Worm (Caenorhabditis elegans) whole organism, L4/young adult: Measurements from ENCODE around the gene cyp-34A1.
"Not testable (repeated sequence)": the region's sequence is repeated elsewhere in the genome, so short reads cannot be mapped to it uniquely, and the experiment has no call there.

Source experiments
- W03F9.2 ChIP-seq: fragments of 150-350 bp; optimal IDR thresholded peaks from 2 replicates; lab custom pipeline; 2014; ENCODE audit warnings: missing biosample characterization, missing genetic modification characterization
- dao-5 ChIP-seq: sonication (generic microtip); optimal IDR thresholded peaks from 2 replicates; lab custom pipeline; 2016; ENCODE audit warnings: missing genotype, missing genetic modification characterization, moderate library complexity, missing compliant biosample characterization
- him-1 ChIP-seq: sonication (generic microtip); optimal IDR thresholded peaks from 2 replicates; lab custom pipeline; 2016; ENCODE audit warnings: missing genotype, missing genetic modification reagents, missing genetic modification characterization, missing compliant biosample characterization

The cyp-34A1 gene

DNA sequence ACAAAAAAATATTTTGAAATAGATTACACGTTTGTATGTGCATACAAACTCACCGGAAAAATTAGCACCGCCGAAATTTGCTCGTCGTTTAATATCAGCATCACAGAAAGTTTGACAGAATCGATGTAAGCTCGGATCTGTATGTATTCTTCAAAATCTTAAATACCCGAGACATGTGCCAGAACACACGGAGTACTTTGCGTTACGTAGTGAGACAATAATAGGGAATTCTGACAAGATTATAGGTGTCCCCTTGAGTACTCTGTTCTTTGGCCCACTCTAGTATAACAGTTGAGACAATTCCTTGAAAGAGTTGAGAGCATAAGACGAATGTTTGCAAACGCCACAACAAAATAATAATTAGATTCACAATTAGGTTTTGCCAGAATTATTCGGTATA, 15.9 kb upstream of the cyp-34A1 start, which contains the start of gene srx-48:
srx-48 (minus strand) TSS at position 101 of the 400 bp plus-strand sequence.
- TF ChIP-seq W03F9.2 (tag; lab: Kevin White, UChicago) (no peak), dao-5 (tag; lab: Kevin White, UChicago) (no peak), him-1 (no peak)

DNA sequence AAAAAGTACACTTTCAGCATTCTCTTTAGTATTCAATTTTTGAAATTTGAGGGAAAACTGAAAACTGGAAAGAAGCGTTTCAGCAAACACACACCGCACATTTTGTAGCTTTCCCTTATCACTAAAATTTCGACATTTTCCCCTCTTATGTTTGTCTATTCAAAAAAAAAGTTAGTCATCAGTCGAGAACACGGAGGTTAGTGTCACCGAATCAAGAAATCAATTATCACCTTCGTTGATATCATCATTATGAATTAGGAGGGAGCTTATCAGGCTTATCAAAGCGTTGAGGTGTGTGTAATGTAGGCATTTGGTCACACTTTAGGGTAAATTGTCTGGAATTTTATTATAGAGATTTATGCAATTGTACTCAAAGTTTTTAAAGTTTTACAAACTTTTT, 10.8 kb upstream of the cyp-34A1 start, which contains the start of gene cpr-3:
cpr-3 (minus strand) TSS at position 104 of the 400 bp plus-strand sequence.
- no peak for TF ChIP-seq him-1
- no peak for TF ChIP-seq W03F9.2 (tag; lab: Kevin White, UChicago)
- no peak for TF ChIP-seq dao-5 (tag; lab: Kevin White, UChicago)

DNA sequence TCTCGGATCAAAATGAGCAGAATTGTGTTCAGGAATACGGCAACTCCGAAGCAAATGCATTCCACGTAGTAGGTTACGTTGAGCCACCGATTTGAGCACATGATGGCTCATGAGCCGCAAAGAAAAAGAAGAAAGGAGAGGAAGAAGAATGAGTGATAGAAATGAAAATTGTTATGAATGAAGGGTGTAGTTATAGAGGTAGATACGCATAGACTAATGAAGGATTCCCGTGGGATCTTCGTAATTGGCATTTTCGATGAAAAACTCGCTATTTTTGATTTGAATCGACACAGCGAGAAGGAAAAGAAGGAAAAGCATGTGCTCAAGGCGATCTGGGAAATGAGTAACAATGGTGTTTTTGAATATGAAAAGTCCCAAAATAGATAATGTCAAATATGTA, 6.1 kb upstream of the cyp-34A1 start, which contains the start of gene str-96:
str-96 (minus strand) TSS at position 101 of the 400 bp plus-strand sequence.
- no peak for TF ChIP-seq dao-5 (tag; lab: Kevin White, UChicago)
- TF ChIP-seq W03F9.2 (tag; lab: Kevin White, UChicago): no peak
- no peak for TF ChIP-seq him-1

DNA sequence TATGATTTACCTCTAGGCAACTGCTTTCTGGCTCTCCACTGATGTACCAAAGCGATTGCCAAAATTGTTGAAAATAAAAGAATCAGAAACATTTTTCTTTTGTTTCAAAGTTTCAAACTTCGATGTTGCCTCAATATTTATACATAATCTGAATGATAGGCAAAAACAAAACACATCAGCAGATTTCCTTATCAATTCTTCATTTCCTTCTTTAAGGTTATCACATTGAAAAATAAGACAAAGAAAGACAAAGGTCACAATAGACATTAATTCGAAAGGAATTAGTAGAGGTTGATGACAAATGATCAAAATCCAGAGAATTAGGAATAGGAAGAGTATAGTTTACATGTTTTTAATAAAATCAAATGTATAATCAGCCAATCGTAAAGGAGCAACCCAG, 3.2 kb upstream of the cyp-34A1 start, which contains the start of gene cyp-34A2:
cyp-34A2 (minus strand) TSS at position 101 of the 400 bp plus-strand sequence.
- TF ChIP-seq dao-5 (tag; lab: Kevin White, UChicago) (no peak), him-1 (no peak), W03F9.2 (tag; lab: Kevin White, UChicago) (no peak)

DNA sequence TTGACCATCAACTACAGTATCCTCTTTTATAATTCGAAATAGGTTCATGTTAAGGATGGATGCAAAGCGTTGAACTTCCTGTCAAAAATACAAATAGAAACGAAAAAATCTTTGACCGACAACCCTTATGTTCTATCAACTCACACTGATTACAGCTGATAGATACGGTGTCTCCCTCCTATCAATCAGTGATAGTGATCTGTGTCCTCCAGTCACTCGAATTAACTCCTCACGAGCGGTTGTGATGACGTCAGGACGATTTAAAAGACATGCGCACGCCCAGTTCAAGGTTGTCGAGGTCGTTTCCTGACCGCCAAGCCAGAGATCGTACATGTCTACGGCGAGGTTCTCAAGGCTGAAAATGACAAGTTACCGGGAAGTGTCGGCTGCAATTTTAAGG, 1.8 kb downstream of the cyp-34A1 start:
- no peak for TF ChIP-seq W03F9.2 (tag; lab: Kevin White, UChicago)
- TF ChIP-seq him-1: no peak
- TF ChIP-seq dao-5 (tag; lab: Kevin White, UChicago): no peak

DNA sequence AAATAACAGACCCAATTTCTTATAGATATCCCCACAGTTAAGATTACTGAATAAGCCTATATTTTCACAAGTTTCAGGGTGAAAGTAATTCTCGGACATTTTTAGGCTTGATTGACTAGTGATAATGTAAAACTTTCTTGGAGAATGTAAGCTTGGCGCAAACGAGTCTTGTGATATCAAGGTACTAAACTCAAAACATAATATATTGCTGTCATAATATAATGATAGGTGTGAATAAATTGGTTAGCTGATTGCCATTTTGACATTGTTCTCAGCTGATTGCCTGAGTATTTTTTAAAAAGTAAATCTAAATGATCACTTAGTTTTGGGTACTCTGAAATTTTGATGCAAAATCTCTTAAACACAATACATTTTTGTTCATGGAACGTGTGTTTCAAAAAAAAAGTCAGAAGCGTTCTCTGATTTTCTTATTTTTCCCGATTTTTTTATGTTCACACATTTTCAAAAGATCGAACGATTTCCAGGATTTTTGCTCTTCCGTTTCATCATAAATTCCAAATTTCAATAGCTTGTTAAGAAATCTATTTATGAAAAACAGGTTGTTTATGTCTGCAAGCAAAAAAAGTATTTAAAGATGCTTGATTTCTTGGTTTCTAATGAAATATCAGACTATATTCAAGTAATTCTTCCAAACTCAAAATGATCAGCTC, 6.3 kb downstream of the cyp-34A1 start, which contains the start of the genes srw-19 and srx-51:
srw-19 (minus strand) TSS at position 101 of the 671 bp plus-strand sequence.
srx-51 (plus strand) TSS at position 621 of the 671 bp plus-strand sequence.
- TF ChIP-seq W03F9.2 (tag; lab: Kevin White, UChicago) (no peak), him-1 (no peak), dao-5 (tag; lab: Kevin White, UChicago) (no peak)

DNA sequence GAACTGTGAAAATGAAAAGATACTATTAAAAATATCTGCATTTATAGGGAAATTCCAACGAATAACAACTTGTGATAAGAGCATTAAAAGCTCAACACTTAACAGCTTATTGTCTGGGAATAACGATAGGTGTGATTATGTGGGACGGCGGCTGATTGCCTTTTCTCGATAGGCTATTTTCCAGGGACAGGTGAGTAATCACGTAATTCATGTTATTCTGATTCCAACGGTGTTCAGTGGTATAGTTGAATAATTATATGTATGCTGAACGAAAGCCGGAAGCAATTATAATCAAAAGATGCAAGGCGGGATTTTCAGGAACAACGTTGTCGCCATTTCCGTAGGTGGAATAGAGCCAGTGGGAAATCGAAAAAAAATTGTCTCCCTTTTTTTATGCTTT, 10.8 kb downstream of the cyp-34A1 start, which contains the start of gene srw-17:
srw-17 (minus strand) TSS at position 101 of the 400 bp plus-strand sequence.
- TF ChIP-seq W03F9.2 (tag; lab: Kevin White, UChicago) (no peak), him-1 (no peak), dao-5 (tag; lab: Kevin White, UChicago) (no peak)

DNA sequence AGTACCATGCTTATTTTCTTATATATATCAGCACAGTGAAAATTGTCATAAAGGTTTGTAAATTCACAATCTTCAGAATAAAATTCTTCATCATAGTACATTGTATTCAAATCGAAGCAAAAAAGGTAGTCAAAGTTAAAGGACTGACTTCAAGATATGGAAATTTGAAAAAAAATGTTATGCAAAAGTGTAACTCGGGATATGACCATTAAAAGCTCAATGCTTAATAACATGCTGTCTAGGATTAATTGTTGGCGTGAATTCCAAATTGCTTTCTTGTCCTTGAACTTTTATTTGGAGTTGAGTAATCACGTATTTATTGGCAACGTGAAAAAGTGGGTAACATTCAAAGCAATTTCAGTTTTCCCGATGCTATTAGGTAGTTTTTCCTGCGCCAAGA, 13.0 kb downstream of the cyp-34A1 start, which contains the start of gene srw-16:
srw-16 (minus strand) TSS at position 101 of the 400 bp plus-strand sequence.
- no peak for TF ChIP-seq W03F9.2 (tag; lab: Kevin White, UChicago)
- no peak for TF ChIP-seq him-1
- no peak for TF ChIP-seq dao-5 (tag; lab: Kevin White, UChicago)

DNA sequence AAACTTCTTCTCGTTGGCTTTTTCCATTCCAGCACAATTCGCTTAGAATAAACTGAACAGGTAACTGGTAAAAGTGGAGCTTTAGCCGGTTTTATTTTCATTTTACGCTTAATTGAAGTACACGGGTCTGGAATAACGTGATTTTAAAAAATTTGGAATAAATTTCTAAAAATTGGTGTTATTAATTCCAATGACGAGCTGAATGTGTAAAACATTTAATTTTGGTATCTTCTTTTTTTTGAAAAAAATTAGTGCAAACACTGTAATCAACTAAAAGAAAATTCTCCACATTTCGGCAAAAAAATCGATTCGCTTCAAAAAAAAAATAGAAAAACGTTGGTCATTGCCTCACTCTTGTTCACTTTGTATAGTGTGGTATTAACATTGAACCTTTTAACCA, 15.5 kb downstream of the cyp-34A1 start, which contains the start of gene T10H4.4:
T10H4.4 (minus strand) TSS at position 101 of the 400 bp plus-strand sequence.
- no peak for TF ChIP-seq W03F9.2 (tag; lab: Kevin White, UChicago)
- no peak for TF ChIP-seq him-1
- TF ChIP-seq dao-5 (tag; lab: Kevin White, UChicago): no peak

DNA sequence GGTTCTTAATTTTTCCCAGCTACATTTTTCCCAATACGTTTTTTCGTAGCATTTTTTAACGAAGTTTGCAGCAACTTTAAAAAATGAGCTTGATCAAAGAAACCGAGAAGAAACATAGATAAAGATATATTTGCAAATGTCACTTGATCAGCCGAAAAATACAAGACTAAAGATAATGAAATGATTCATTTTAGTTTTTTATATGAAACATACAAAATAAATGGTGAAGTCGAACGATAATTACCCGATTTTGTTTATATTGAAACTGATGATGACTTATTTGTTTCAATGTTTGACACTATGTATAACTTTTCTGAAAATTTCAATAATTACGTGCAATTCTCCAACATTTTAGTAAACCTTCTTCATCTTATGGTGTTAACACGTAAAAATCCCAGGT, 19.5 kb downstream of the cyp-34A1 start, which contains the start of gene srw-22:
srw-22 (plus strand) TSS at position 301 of the 400 bp plus-strand sequence.
- no peak for TF ChIP-seq dao-5 (tag; lab: Kevin White, UChicago)
- TF ChIP-seq W03F9.2 (tag; lab: Kevin White, UChicago): no peak

DNA sequence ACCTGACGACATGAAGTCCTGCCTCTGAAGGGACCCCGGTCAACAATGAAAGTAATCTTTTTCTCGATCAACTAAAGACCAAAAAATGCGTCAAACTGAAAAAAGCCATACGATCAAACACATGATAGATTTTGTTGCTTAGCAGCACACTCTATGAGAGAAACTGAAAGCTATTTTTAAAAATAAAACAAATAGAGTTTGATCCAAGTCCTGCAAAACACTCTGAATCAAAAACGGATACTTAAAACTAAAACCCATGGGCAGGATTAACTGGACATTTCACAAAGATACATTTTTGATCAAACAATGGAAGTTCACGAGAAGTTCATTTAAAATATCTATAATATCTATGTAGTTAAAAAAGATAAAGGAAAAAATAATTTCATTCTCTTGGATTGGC, 20.4 kb downstream of the cyp-34A1 start, which contains the start of gene T10H4.13:
T10H4.13 (minus strand) TSS at position 101 of the 400 bp plus-strand sequence.
- TF ChIP-seq dao-5 (tag; lab: Kevin White, UChicago) (no peak), him-1 (no peak), W03F9.2 (tag; lab: Kevin White, UChicago) (no peak)

DNA sequence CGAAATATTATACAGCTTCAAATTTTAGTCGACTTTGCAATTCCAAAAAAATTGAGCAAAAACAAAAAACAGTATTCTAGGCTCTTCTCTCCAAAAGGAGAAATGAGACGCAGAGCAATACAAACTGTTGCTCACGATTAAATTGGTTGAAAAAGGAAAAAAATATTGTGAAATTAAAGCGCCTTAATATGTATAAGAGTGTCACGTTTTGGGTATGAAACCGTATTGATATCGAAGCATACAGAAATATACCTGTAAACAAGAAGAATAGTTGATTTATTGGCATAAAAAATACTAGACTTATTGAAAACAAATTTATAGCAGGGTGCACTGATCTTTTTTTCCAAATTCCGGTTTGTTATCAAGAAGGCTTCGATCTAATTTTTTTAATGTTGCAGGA, 21.9 kb downstream of the cyp-34A1 start, which contains the start of gene M01B2.13:
M01B2.13 (minus strand) TSS at position 101 of the 400 bp plus-strand sequence.
- TF ChIP-seq dao-5 (tag; lab: Kevin White, UChicago): no peak
- TF ChIP-seq him-1: no peak
- no peak for TF ChIP-seq W03F9.2 (tag; lab: Kevin White, UChicago)

DNA sequence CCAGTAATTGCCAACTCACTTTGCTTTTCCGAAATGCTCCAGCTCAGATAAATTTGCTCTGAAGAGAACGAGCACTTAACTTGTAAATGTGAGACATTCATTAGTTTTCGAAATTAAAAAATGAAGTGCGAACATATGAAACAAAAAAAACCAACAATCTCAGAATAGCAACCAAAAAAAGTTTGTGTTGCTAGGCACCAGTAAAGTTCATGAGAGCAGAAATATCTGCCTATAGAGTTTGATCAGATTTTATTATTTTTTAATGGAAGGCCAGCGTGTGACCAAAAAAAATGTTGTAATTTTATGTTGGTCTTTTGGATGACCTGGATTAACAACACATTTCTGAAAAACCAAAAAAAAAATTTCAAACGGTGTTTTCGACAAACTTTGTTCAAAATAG, 23.6 kb downstream of the cyp-34A1 start, which contains the start of gene M01B2.12:
M01B2.12 (minus strand) TSS at position 101 of the 400 bp plus-strand sequence.
- TF ChIP-seq W03F9.2 (tag; lab: Kevin White, UChicago) (no peak), him-1 (no peak), dao-5 (tag; lab: Kevin White, UChicago) (no peak)

DNA sequence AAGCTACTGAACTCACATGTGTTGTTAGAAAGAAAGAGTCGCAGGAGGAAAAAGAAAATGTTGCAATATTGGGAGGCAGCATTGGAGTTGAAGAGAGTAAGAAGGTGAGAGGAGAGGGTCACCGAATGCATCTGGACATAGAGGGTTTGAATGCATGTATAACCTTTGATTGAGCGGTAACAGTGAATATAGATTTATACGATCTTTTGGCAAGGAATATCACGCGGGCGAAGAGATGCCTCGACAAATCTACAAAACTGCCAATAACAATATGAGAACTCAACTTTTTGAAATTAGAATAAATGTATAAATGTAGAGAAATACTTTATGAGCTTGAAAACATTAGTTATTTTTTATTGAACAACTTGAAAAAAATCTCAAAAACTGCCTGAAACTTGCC, 25.4 kb downstream of the cyp-34A1 start, which contains the start of gene M01B2.10:
M01B2.10 (minus strand) TSS at position 101 of the 400 bp plus-strand sequence.
- TF ChIP-seq dao-5 (tag; lab: Kevin White, UChicago); him-1; W03F9.2 (tag; lab: Kevin White, UChicago): not testable (repeated sequence)
